Fruit fly (Drosophila melanogaster) whole organism, embryonic: ENCODE data around the gene CG1103.

Source experiments
- Asciz ChIP-seq: fragments of 200-800 bp; sonication (Bioruptor generic); optimal IDR thresholded peaks from 2 replicates; lab custom pipeline; 2017; ENCODE audit warnings: missing biosample characterization, mild to moderate bottlenecking, missing genetic modification characterization, missing genetic modification reagents
- CG10979 ChIP-seq: fragments of 200-800 bp; sonication (Bioruptor generic); optimal IDR thresholded peaks from 2 replicates; lab custom pipeline; 2018; ENCODE audit warnings: missing biosample characterization, mild to moderate bottlenecking, missing genetic modification characterization, moderate library complexity
- CG12744 ChIP-seq: fragments of 200-800 bp; sonication (Bioruptor generic); optimal IDR thresholded peaks from 2 replicates; lab custom pipeline; 2016; ENCODE audit warnings: missing biosample characterization, missing genetic modification characterization
- CG13424 ChIP-seq: fragments of 200-800 bp; sonication (Bioruptor generic); optimal IDR thresholded peaks from 2 replicates; lab custom pipeline; 2019; ENCODE audit warnings: missing biosample characterization, mild to moderate bottlenecking, missing genetic modification characterization, moderate library complexity
- CG16813 ChIP-seq: fragments of 200-800 bp; sonication (Bioruptor generic); IDR thresholded peaks from 3 replicates; pipeline ENCODE4 v1.3.6; 2022; ENCODE audit warnings: missing biosample characterization, missing genetic modification characterization; ENCODE audit not compliant: partially characterized antibody
- CG16863 ChIP-seq: fragments of 200-800 bp; sonication (Bioruptor generic); optimal IDR thresholded peaks from 3 replicates; lab custom pipeline; 2016; ENCODE audit warnings: missing biosample characterization, missing genetic modification characterization
- CG17361 ChIP-seq: fragments of 200-800 bp; sonication (Bioruptor generic); IDR thresholded peaks from 3 replicates; pipeline ENCODE4 v1.3.6; 2022; ENCODE audit warnings: missing biosample characterization, missing genetic modification characterization
- CG18599 ChIP-seq: fragments of 200-800 bp; sonication (Bioruptor generic); optimal IDR thresholded peaks from 3 replicates; lab custom pipeline; 2017; ENCODE audit warnings: missing biosample characterization, missing genetic modification characterization, mild to moderate bottlenecking, moderate library complexity, missing genetic modification reagents
- CG2712 ChIP-seq: fragments of 200-800 bp; optimal IDR thresholded peaks from 3 replicates; lab custom pipeline; 2019; ENCODE audit warnings: missing biosample characterization, mild to moderate bottlenecking, missing genetic modification characterization, moderate library complexity
- CG33557 ChIP-seq: fragments of 200-800 bp; sonication (Bioruptor generic); optimal IDR thresholded peaks from 2 replicates; lab custom pipeline; 2019; ENCODE audit warnings: missing biosample characterization, mild to moderate bottlenecking, missing genetic modification characterization, moderate library complexity
- CG4328 ChIP-seq: fragments of 200-800 bp; sonication (Bioruptor generic); optimal IDR thresholded peaks from 3 replicates; lab custom pipeline; 2017; ENCODE audit warnings: missing biosample characterization, missing genetic modification reagents, missing genetic modification characterization
- CG43689 ChIP-seq: fragments of 200-800 bp; sonication (Bioruptor generic); IDR thresholded peaks from 2 replicates; pipeline ENCODE4 v1.3.6; 2022; ENCODE audit warnings: missing biosample characterization, missing genetic modification characterization
- CG4854 ChIP-seq: fragments of 200-800 bp; sonication (Bioruptor generic); optimal IDR thresholded peaks from 2 replicates; lab custom pipeline; 2016; ENCODE audit warnings: missing biosample characterization, missing genetic modification characterization, inconsistent platforms
- CG6654 ChIP-seq: fragments of 200-800 bp; sonication (Bioruptor generic); optimal IDR thresholded peaks from 2 replicates; lab custom pipeline; 2017; ENCODE audit warnings: missing biosample characterization, mild to moderate bottlenecking, missing genetic modification characterization
- CG6765 ChIP-seq: fragments of 200-800 bp; sonication (Bioruptor generic); optimal IDR thresholded peaks from 3 replicates; lab custom pipeline; 2017; ENCODE audit warnings: missing biosample characterization, mild to moderate bottlenecking, missing genetic modification characterization
- CG6854 ChIP-seq: fragments of 200-800 bp; sonication (Bioruptor generic); optimal IDR thresholded peaks from 3 replicates; lab custom pipeline; 2017; ENCODE audit warnings: missing biosample characterization, mild to moderate bottlenecking, missing genetic modification characterization
- CG8281 ChIP-seq: fragments of 200-800 bp; sonication (Bioruptor generic); optimal IDR thresholded peaks from 2 replicates; lab custom pipeline; 2018; ENCODE audit warnings: missing biosample characterization, mild to moderate bottlenecking, missing genetic modification characterization, moderate library complexity
- Camta ChIP-seq: fragments of 200-800 bp; sonication (Bioruptor generic); optimal IDR thresholded peaks from 2 replicates; lab custom pipeline; 2016; ENCODE audit warnings: missing biosample characterization, missing genetic modification characterization
- CrebB ChIP-seq: fragments of 200-800 bp; sonication (Bioruptor generic); optimal IDR thresholded peaks from 3 replicates; lab custom pipeline; 2018; ENCODE audit warnings: missing biosample characterization, mild to moderate bottlenecking, missing genetic modification characterization
- D19A ChIP-seq: fragments of 200-800 bp; optimal IDR thresholded peaks from 3 replicates; lab custom pipeline; 2019; ENCODE audit warnings: missing biosample characterization, mild to moderate bottlenecking, missing genetic modification characterization, moderate library complexity
- D19B ChIP-seq: fragments of 200-800 bp; sonication (Bioruptor generic); optimal IDR thresholded peaks from 2 replicates; lab custom pipeline; 2017; ENCODE audit warnings: missing biosample characterization, mild to moderate bottlenecking, missing genetic modification characterization
- Dfd ChIP-seq, 2 experiments: fragments of >200 bp; optimal IDR thresholded peaks; 2 replicates each; lab custom pipeline; 2017; ENCODE audit warnings: missing biosample characterization in 2 of 2, missing genetic modification characterization in 2 of 2
- Dip3 ChIP-seq: fragments of 200-800 bp; sonication (Bioruptor generic); optimal IDR thresholded peaks from 3 replicates; lab custom pipeline; 2016; ENCODE audit warnings: missing biosample characterization, missing genetic modification characterization
- Dll ChIP-seq: fragments of 200-800 bp; sonication (Bioruptor generic); IDR thresholded peaks from 4 replicates; pipeline ENCODE4 v1.3.6; 2022; ENCODE audit warnings: missing biosample characterization, missing genetic modification characterization; ENCODE audit not compliant: partially characterized antibody
- Ets65A ChIP-seq: fragments of 200-800 bp; sonication (Bioruptor generic); peaks from one replicate; lab custom pipeline; 2016; ENCODE audit warnings: missing biosample characterization, missing genetic modification characterization
- HmgZ ChIP-seq: fragments of 200-800 bp; sonication (Bioruptor generic); optimal IDR thresholded peaks from 2 replicates; lab custom pipeline; 2018; ENCODE audit warnings: missing biosample characterization, mild to moderate bottlenecking, missing genetic modification characterization
- Hmr ChIP-seq: fragments of 200-800 bp; sonication (Bioruptor generic); optimal IDR thresholded peaks from 3 replicates; lab custom pipeline; 2017; ENCODE audit warnings: mild to moderate bottlenecking, missing biosample characterization, missing genetic modification reagents, missing genetic modification characterization
- Hsf ChIP-seq: fragments of 200-800 bp; sonication (Bioruptor generic); optimal IDR thresholded peaks from 3 replicates; lab custom pipeline; 2016; ENCODE audit warnings: missing biosample characterization, missing genetic modification characterization
- MBD-R2 ChIP-seq: fragments of 200-800 bp; sonication (Bioruptor generic); IDR thresholded peaks from 2 replicates; pipeline ENCODE4 v1.3.6; 2022; ENCODE audit warnings: missing biosample characterization, missing genetic modification characterization
- abd-A ChIP-seq: fragments of 200-800 bp; sonication (Bioruptor generic); optimal IDR thresholded peaks from 3 replicates; lab custom pipeline; 2019; ENCODE audit warnings: missing biosample characterization, mild to moderate bottlenecking, missing genetic modification characterization, moderate library complexity
- ac ChIP-seq: fragments of 200-800 bp; sonication (Bioruptor generic); optimal IDR thresholded peaks from 3 replicates; lab custom pipeline; 2017; ENCODE audit warnings: missing biosample characterization, mild to moderate bottlenecking, missing genetic modification characterization
- ara ChIP-seq: fragments of 200-800 bp; sonication (Bioruptor generic); IDR thresholded peaks from 2 replicates; pipeline ENCODE4 v1.3.6; 2022; ENCODE audit warnings: missing biosample characterization, missing genetic modification characterization
- bcd ChIP-seq: fragments of 200-800 bp; sonication (Bioruptor generic); optimal IDR thresholded peaks from 2 replicates; lab custom pipeline; 2017; ENCODE audit warnings: missing biosample characterization, mild to moderate bottlenecking, missing genetic modification characterization
- ci ChIP-seq: fragments of 200-800 bp; sonication (Bioruptor generic); IDR thresholded peaks from 3 replicates; pipeline ENCODE4 v1.3.6; 2022; ENCODE audit warnings: missing biosample characterization, missing genetic modification characterization
- disco-r ChIP-seq: fragments of 200-800 bp; sonication (Bioruptor generic); optimal IDR thresholded peaks from 2 replicates; lab custom pipeline; 2016; ENCODE audit warnings: missing biosample characterization, missing genetic modification characterization
- fd64A ChIP-seq: fragments of 200-800 bp; sonication (Bioruptor generic); optimal IDR thresholded peaks from 3 replicates; lab custom pipeline; 2018; ENCODE audit warnings: missing biosample characterization, mild to moderate bottlenecking, missing genetic modification characterization
- fu2 ChIP-seq: fragments of 200-800 bp; sonication (Bioruptor generic); optimal IDR thresholded peaks from 2 replicates; lab custom pipeline; 2016; ENCODE audit warnings: missing biosample characterization, missing genetic modification characterization
- grn ChIP-seq: fragments of 200-800 bp; sonication (Bioruptor generic); optimal IDR thresholded peaks from 3 replicates; lab custom pipeline; 2017; ENCODE audit warnings: missing biosample characterization, missing genetic modification characterization
- gsb-n ChIP-seq: fragments of 200-800 bp; sonication (Bioruptor generic); optimal IDR thresholded peaks from 3 replicates; lab custom pipeline; 2018; ENCODE audit warnings: missing biosample characterization, mild to moderate bottlenecking, missing genetic modification characterization
- ken ChIP-seq: fragments of 200-800 bp; sonication (Bioruptor generic); IDR thresholded peaks from 3 replicates; pipeline ENCODE4 v1.3.6; 2022; ENCODE audit warnings: missing biosample characterization, missing genetic modification characterization
- knrl ChIP-seq: fragments of 200-800 bp; sonication (Bioruptor generic); IDR thresholded peaks from 3 replicates; pipeline ENCODE4 v1.3.6; 2022; ENCODE audit warnings: missing biosample characterization, missing genetic modification characterization; ENCODE audit not compliant: partially characterized antibody
- lab ChIP-seq: fragments of 200-800 bp; sonication (Bioruptor generic); optimal IDR thresholded peaks from 3 replicates; lab custom pipeline; 2017; ENCODE audit warnings: missing biosample characterization, missing genetic modification characterization, mild to moderate bottlenecking, moderate library complexity, missing genetic modification reagents
- lilli ChIP-seq: fragments of 200-800 bp; sonication (Bioruptor generic); optimal IDR thresholded peaks from 3 replicates; lab custom pipeline; 2016; ENCODE audit warnings: missing biosample characterization, missing genetic modification characterization
- luna ChIP-seq: fragments of 200-800 bp; sonication (Bioruptor generic); optimal IDR thresholded peaks from 2 replicates; lab custom pipeline; 2016; ENCODE audit warnings: missing biosample characterization, missing genetic modification characterization
- pb ChIP-seq: fragments of 200-800 bp; sonication (Bioruptor generic); optimal IDR thresholded peaks from 3 replicates; lab custom pipeline; 2016; ENCODE audit warnings: missing biosample characterization, missing genetic modification characterization
- pzg ChIP-seq: fragments of 200-800 bp; sonication (Bioruptor generic); optimal IDR thresholded peaks from 3 replicates; lab custom pipeline; 2018; ENCODE audit warnings: missing biosample characterization, mild to moderate bottlenecking, missing genetic modification characterization, moderate library complexity
- schlank ChIP-seq: fragments of 200-800 bp; sonication (Bioruptor generic); optimal IDR thresholded peaks from 2 replicates; lab custom pipeline; 2018; ENCODE audit warnings: missing biosample characterization, mild to moderate bottlenecking, missing genetic modification characterization
- sd ChIP-seq: fragments of 200-800 bp; sonication (Bioruptor generic); optimal IDR thresholded peaks from 3 replicates; lab custom pipeline; 2018; ENCODE audit warnings: missing biosample characterization, mild to moderate bottlenecking, missing genetic modification characterization, moderate library complexity
- so ChIP-seq: fragments of 200-800 bp; sonication (Bioruptor generic); IDR thresholded peaks from 3 replicates; pipeline ENCODE4 v1.3.6; 2022; ENCODE audit warnings: missing biosample characterization, missing genetic modification characterization
- tna ChIP-seq: fragments of 200-800 bp; sonication (Bioruptor generic); IDR thresholded peaks from 2 replicates; pipeline ENCODE4 v1.3.6; 2022; ENCODE audit warnings: missing biosample characterization, missing genetic modification characterization; ENCODE audit not compliant: partially characterized antibody
- zf30C ChIP-seq: fragments of 200-800 bp; sonication (Bioruptor generic); optimal IDR thresholded peaks from 3 replicates; lab custom pipeline; 2018; ENCODE audit warnings: missing biosample characterization, mild to moderate bottlenecking, missing genetic modification characterization

The CG1103 gene

dm6 chr3R:4359625-4360024 is 22.1 kb downstream of the CG1103 start, which contains the start of gene CG1090 (continued):
- TF ChIP-seq CG12744 (GFP tag; lab: Kevin White, UChicago) (no peak), CG33557 (GFP tag; lab: Kevin White, UChicago) (no peak), pzg (GFP tag; lab: Kevin White, UChicago) (peak; percentile 15), CG16813 (GFP tag; lab: Robert Waterston, UW) (no peak), luna (no peak), fd64A (GFP tag; lab: Kevin White, UChicago) (no peak), ara (GFP tag; lab: Robert Waterston, UW) (0 out of 2 replicates have a peak, but pooled peaks have one; percentile 4), CG17361 (no peak), Dll (GFP tag; lab: Robert Waterston, UW) (no peak), Ets65A (GFP tag; lab: Kevin White, UChicago) (peak; percentile 60), gsb-n (tag; lab: Kevin White, UChicago) (no peak), so (GFP tag; lab: Robert Waterston, UW) (no peak), CG10979 (tag; lab: Kevin White, UChicago) (no peak), HmgZ (no peak), schlank (peak; percentile 38), D19B (GFP tag; lab: Kevin White, UChicago) (no peak), CG43689 (GFP tag; lab: Robert Waterston, UW) (no peak), ci (GFP tag; lab: Robert Waterston, UW) (no peak; the same call in 1 of the 3 replicates), sd (tag; lab: Kevin White, UChicago) (no peak), MBD-R2 (GFP tag; lab: Robert Waterston, UW) (no peak), zf30C (GFP tag; lab: Kevin White, UChicago) (no peak), CrebB (tag; lab: Kevin White, UChicago) (peak; percentile 37), D19A (tag; lab: Kevin White, UChicago) (no peak), Dip3 (GFP tag; lab: Kevin White, UChicago) (no peak), pb (GFP tag; lab: Kevin White, UChicago) (no peak), CG6654 (GFP tag; lab: Kevin White, UChicago) (no peak), abd-A (tag; lab: Kevin White, UChicago) (peak; percentile 67), knrl (GFP tag; lab: Robert Waterston, UW) (no peak), Camta (no peak), CG16863 (GFP tag; lab: Kevin White, UChicago) (no peak), ac (no peak), Asciz (GFP tag; lab: Kevin White, UChicago) (no peak), tna (GFP tag; lab: Robert Waterston, UW) (no peak), Dfd (GFP tag; optimal IDR thresholded peaks at IDR 0.05; lab: Kevin White, UChicago) (no peak), lilli (no peak), CG4854 (GFP tag; lab: Kevin White, UChicago) (no peak), fu2 (GFP tag; lab: Kevin White, UChicago) (no peak), CG6765 (GFP tag; lab: Kevin White, UChicago) (peak; percentile 82), CG6854 (peak; percentile 36), Hsf (GFP tag; lab: Kevin White, UChicago) (no peak), CG2712 (tag; lab: Kevin White, UChicago) (no peak), disco-r (GFP tag; lab: Kevin White, UChicago) (no peak), CG13424 (tag; lab: Kevin White, UChicago) (no peak), grn (GFP tag; lab: Kevin White, UChicago) (no peak), CG18599 (peak; percentile 70), ken (GFP tag; lab: Robert Waterston, UW) (no peak), CG4328 (GFP tag; lab: Kevin White, UChicago) (no peak), Hmr (GFP tag; lab: Kevin White, UChicago) (peak; percentile 47), bcd (GFP tag; lab: Kevin White, UChicago) (no peak), CG8281 (tag; lab: Kevin White, UChicago) (no peak), lab (peak; percentile 77)
